Worm (Caenorhabditis elegans) whole organism, L1 larva: ENCODE data around the gene C03G5.14.

ENCODE experiments used
- C04F5.9 ChIP-seq: sonication (generic microtip); optimal IDR thresholded peaks from 2 replicates; lab custom pipeline; 2016; ENCODE audit warnings: missing genetic modification characterization, missing compliant biosample characterization
- Y116A8C.19 ChIP-seq: sonication (generic microtip); optimal IDR thresholded peaks from 2 replicates; lab custom pipeline; 2016; ENCODE audit warnings: missing compliant biosample characterization, missing genetic modification characterization, borderline replicate concordance
- aly-2 ChIP-seq: fragments of 150-350 bp; optimal IDR thresholded peaks from 2 replicates; lab custom pipeline; 2014; ENCODE audit warnings: missing biosample characterization, missing genetic modification characterization
- blmp-1 ChIP-seq: fragments of 150-350 bp; optimal IDR thresholded peaks from 2 replicates; lab custom pipeline; 2014; ENCODE audit warnings: missing biosample characterization, missing genetic modification characterization
- ceh-8 ChIP-seq: fragments of 200-800 bp; sonication (Bioruptor generic); optimal IDR thresholded peaks from 2 replicates; lab custom pipeline; 2018; ENCODE audit warnings: mild to moderate bottlenecking, missing genetic modification characterization, moderate library complexity, missing compliant biosample characterization
- ceh-82 ChIP-seq, 3 experiments: fragments of 150-350 bp in 1 of 3; sonication (generic microtip) in 2 of 3; optimal IDR thresholded peaks; 2 replicates each; lab custom pipeline; 2014 to 2017; ENCODE audit warnings: missing biosample characterization in 3 of 3, missing genetic modification characterization in 3 of 3
- ceh-88 ChIP-seq: fragments of 200-800 bp; sonication (Bioruptor generic); IDR thresholded peaks from 2 replicates; pipeline ENCODE4 v1.3.6; 2022; ENCODE audit warnings: missing genetic modification characterization, missing compliant biosample characterization
- ceh-90 ChIP-seq: sonication (generic microtip); optimal IDR thresholded peaks from 2 replicates; lab custom pipeline; 2016; ENCODE audit warnings: missing genetic modification characterization, missing compliant biosample characterization
- ces-1 ChIP-seq: fragments of 150-350 bp; optimal IDR thresholded peaks from 2 replicates; lab custom pipeline; 2014; ENCODE audit warnings: missing biosample characterization, missing genetic modification reagents, missing genetic modification characterization
- dpl-1 ChIP-seq, 3 experiments: fragments of 150-350 bp in 2 of 3; sonication (generic microtip) in 1 of 3; optimal IDR thresholded peaks; 2 replicates each; lab custom pipeline; 2014 to 2017; ENCODE audit warnings: missing biosample characterization in 3 of 3, missing genetic modification characterization in 3 of 3, missing genetic modification reagents in 3 of 3
- dsc-1 ChIP-seq: sonication (generic microtip); optimal IDR thresholded peaks from 2 replicates; lab custom pipeline; 2016; ENCODE audit warnings: mild to moderate bottlenecking, missing genetic modification characterization, missing compliant biosample characterization
- efl-1 ChIP-seq, 4 experiments: fragments of 150-350 bp; optimal IDR thresholded peaks in 3 of 4; peaks in 1 of 4; 1 replicate in 1 of 4; 2 replicates in 3 of 4; lab custom pipeline; 2014; ENCODE audit warnings: missing biosample characterization in 2 of 4, missing genetic modification characterization in 2 of 4, missing genetic modification reagents in 2 of 4
- egl-13 ChIP-seq: sonication (generic microtip); optimal IDR thresholded peaks from 2 replicates; lab custom pipeline; 2016; ENCODE audit warnings: missing genotype, missing genetic modification reagents, missing genetic modification characterization, missing compliant biosample characterization
- elt-2 ChIP-seq: sonication (generic microtip); optimal IDR thresholded peaks from 2 replicates; lab custom pipeline; 2016; ENCODE audit warnings: missing genetic modification characterization, mild to moderate bottlenecking, inconsistent platforms, missing compliant biosample characterization, missing genetic modification reagents
- elt-3 ChIP-seq, 6 experiments: fragments of 150-350 bp in 1 of 6; sonication (generic microtip); optimal IDR thresholded peaks; 2 replicates each; lab custom pipeline; 2017 to 2018; ENCODE audit warnings: missing biosample characterization in 6 of 6, missing genetic modification characterization in 6 of 6, inconsistent platforms in 1 of 6
- ets-5 ChIP-seq: fragments of 200-800 bp; sonication (Bioruptor generic); IDR thresholded peaks from 2 replicates; pipeline ENCODE4 v1.3.6; 2022; ENCODE audit warnings: missing genetic modification characterization, missing compliant biosample characterization
- fkh-4 ChIP-seq: sonication (generic microtip); optimal IDR thresholded peaks from 2 replicates; lab custom pipeline; 2016; ENCODE audit warnings: missing compliant biosample characterization, missing genetic modification characterization, borderline replicate concordance
- fkh-8 ChIP-seq: sonication (generic microtip); optimal IDR thresholded peaks from 2 replicates; lab custom pipeline; 2016; ENCODE audit warnings: mild to moderate bottlenecking, missing genetic modification characterization, missing compliant biosample characterization
- grh-1 ChIP-seq: fragments of 200-800 bp; sonication (Bioruptor generic); IDR thresholded peaks from 2 replicates; pipeline ENCODE4 v1.3.6; 2022; ENCODE audit warnings: missing genetic modification reagents, missing genetic modification characterization, missing compliant biosample characterization
- hpl-2 ChIP-seq: fragments of 150-350 bp; optimal IDR thresholded peaks from 2 replicates; lab custom pipeline; 2014; ENCODE audit warnings: missing biosample characterization, missing genetic modification reagents, missing genetic modification characterization
- irx-1 ChIP-seq: sonication (generic microtip); optimal IDR thresholded peaks from 2 replicates; lab custom pipeline; 2016; ENCODE audit warnings: missing genetic modification characterization, missing compliant biosample characterization
- isw-1 ChIP-seq: fragments of 200-800 bp; sonication (Bioruptor generic); IDR thresholded peaks from 2 replicates; pipeline ENCODE4 v1.3.6; 2022; ENCODE audit warnings: missing genetic modification characterization, missing compliant biosample characterization
- jun-1 ChIP-seq: fragments of 150-350 bp; optimal IDR thresholded peaks from 2 replicates; lab custom pipeline; 2014; ENCODE audit warnings: missing biosample characterization, missing genetic modification reagents, missing genetic modification characterization
- lin-14 ChIP-seq: fragments of 200-800 bp; sonication (Bioruptor generic); optimal IDR thresholded peaks from 2 replicates; lab custom pipeline; 2018; ENCODE audit warnings: mild to moderate bottlenecking, missing genetic modification characterization, moderate library complexity, missing compliant biosample characterization
- lir-3 ChIP-seq: sonication (generic microtip); optimal IDR thresholded peaks from 2 replicates; lab custom pipeline; 2016; ENCODE audit warnings: mild to moderate bottlenecking, missing genetic modification characterization, moderate library complexity, missing compliant biosample characterization; ENCODE audit not compliant: poor library complexity
- lsy-2 ChIP-seq, 2 experiments: fragments of 150-350 bp; optimal IDR thresholded peaks; 2 replicates each; lab custom pipeline; 2014; ENCODE audit warnings: missing biosample characterization in 2 of 2, missing genetic modification characterization in 2 of 2
- mab-9 ChIP-seq: fragments of 200-800 bp; sonication (Bioruptor generic); IDR thresholded peaks from 2 replicates; pipeline ENCODE4 v1.3.6; 2022; ENCODE audit warnings: missing genetic modification reagents, missing genetic modification characterization, missing compliant biosample characterization
- mdl-1 ChIP-seq, 2 experiments: fragments of 150-350 bp; optimal IDR thresholded peaks; 2 replicates each; lab custom pipeline; 2014 to 2017; ENCODE audit warnings: missing biosample characterization in 2 of 2, missing genetic modification characterization in 2 of 2, inconsistent platforms in 1 of 2
- mef-2 ChIP-seq: fragments of 150-350 bp; optimal IDR thresholded peaks from 2 replicates; lab custom pipeline; 2014; ENCODE audit warnings: missing biosample characterization, missing genetic modification characterization
- mep-1 ChIP-seq: fragments of 150-350 bp; optimal IDR thresholded peaks from 2 replicates; lab custom pipeline; 2014; ENCODE audit warnings: missing biosample characterization, missing genetic modification characterization
- nhr-11 ChIP-seq: fragments of 150-350 bp; optimal IDR thresholded peaks from 2 replicates; lab custom pipeline; 2014; ENCODE audit warnings: missing biosample characterization, missing genetic modification characterization
- nhr-19 ChIP-seq: fragments of 200-800 bp; sonication (Bioruptor generic); conservative IDR thresholded peaks from 2 replicates; pipeline ENCODE4 v1.3.6; 2022; ENCODE audit warnings: missing genetic modification characterization, missing compliant biosample characterization
- nhr-20 ChIP-seq: sonication (generic microtip); optimal IDR thresholded peaks from 2 replicates; lab custom pipeline; 2016; ENCODE audit warnings: mild to moderate bottlenecking, missing genetic modification characterization, missing compliant biosample characterization
- nhr-237 ChIP-seq: fragments of 150-350 bp; optimal IDR thresholded peaks from 2 replicates; lab custom pipeline; 2014; ENCODE audit warnings: missing biosample characterization, missing genetic modification characterization
- nhr-28 ChIP-seq: fragments of 150-350 bp; optimal IDR thresholded peaks from 2 replicates; lab custom pipeline; 2014; ENCODE audit warnings: missing biosample characterization, missing genetic modification characterization
- nhr-47 ChIP-seq: sonication (generic microtip); optimal IDR thresholded peaks from 2 replicates; lab custom pipeline; 2016; ENCODE audit warnings: mild to moderate bottlenecking, missing genetic modification characterization, moderate library complexity, missing compliant biosample characterization
- nhr-71 ChIP-seq: sonication (generic microtip); optimal IDR thresholded peaks from 2 replicates; lab custom pipeline; 2016; ENCODE audit warnings: mild to moderate bottlenecking, missing genetic modification characterization, moderate library complexity, missing compliant biosample characterization
- nhr-77 ChIP-seq: fragments of 150-350 bp; optimal IDR thresholded peaks from 2 replicates; lab custom pipeline; 2014; ENCODE audit warnings: missing biosample characterization, missing genetic modification characterization
- nhr-85 ChIP-seq: sonication (generic microtip); peaks from one replicate; lab custom pipeline; 2016; ENCODE audit warnings: missing genetic modification characterization, inconsistent platforms, missing compliant biosample characterization
- pag-3 ChIP-seq: sonication (generic microtip); optimal IDR thresholded peaks from 2 replicates; lab custom pipeline; 2017; ENCODE audit warnings: missing genetic modification characterization, mild to moderate bottlenecking, missing compliant biosample characterization, antibody characterized with exemption, borderline replicate concordance; ENCODE audit not compliant: insufficient read depth
- pax-3 ChIP-seq: fragments of 200-800 bp; sonication (Bioruptor generic); optimal IDR thresholded peaks from 2 replicates; lab custom pipeline; 2018; ENCODE audit warnings: mild to moderate bottlenecking, missing genetic modification characterization, moderate library complexity, missing compliant biosample characterization
- rnt-1 ChIP-seq: sonication (generic microtip); optimal IDR thresholded peaks from 2 replicates; lab custom pipeline; 2016; ENCODE audit warnings: mild to moderate bottlenecking, missing genetic modification characterization, moderate library complexity, missing compliant biosample characterization
- skn-1 ChIP-seq: fragments of 150-350 bp; optimal IDR thresholded peaks from 2 replicates; lab custom pipeline; 2014; ENCODE audit warnings: missing biosample characterization, missing genetic modification characterization
- snpc-4 ChIP-seq: fragments of 150-350 bp; optimal IDR thresholded peaks from 2 replicates; lab custom pipeline; 2014; ENCODE audit warnings: missing biosample characterization, missing genetic modification characterization
- snu-23 ChIP-seq: sonication (generic microtip); optimal IDR thresholded peaks from 2 replicates; lab custom pipeline; 2016; ENCODE audit warnings: missing genetic modification characterization, missing compliant biosample characterization
- unc-130 ChIP-seq: fragments of 150-350 bp; optimal IDR thresholded peaks from 2 replicates; lab custom pipeline; 2017; ENCODE audit warnings: missing biosample characterization, missing genetic modification characterization, inconsistent platforms
- zip-4 ChIP-seq: fragments of 200-800 bp; sonication (Bioruptor generic); optimal IDR thresholded peaks from 2 replicates; lab custom pipeline; 2018; ENCODE audit warnings: mild to moderate bottlenecking, missing genetic modification characterization, moderate library complexity, missing compliant biosample characterization

C03G5.14 gene

DNA sequence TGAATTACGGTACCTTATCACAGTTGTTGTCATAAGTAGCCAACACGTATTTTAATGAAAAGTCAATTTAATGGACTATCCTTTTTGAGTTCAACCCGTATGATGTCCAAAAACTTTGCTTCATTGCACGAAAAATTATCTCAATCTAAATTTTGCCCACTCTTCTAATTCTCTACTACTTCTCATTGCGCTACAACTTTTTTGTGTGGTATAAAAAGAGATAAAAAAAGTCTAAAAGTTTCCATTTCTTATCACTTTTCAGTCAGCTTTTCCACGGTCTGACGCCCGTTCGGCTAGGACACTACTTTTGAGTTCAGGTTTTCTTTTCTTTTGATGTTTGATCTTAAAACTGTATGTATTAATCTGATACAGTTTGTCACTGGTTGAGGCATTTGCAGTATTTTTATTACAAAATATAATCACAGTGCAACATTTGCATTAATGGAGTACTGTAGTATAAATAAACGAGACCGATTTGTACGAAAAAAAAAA, 46.2 kb downstream of the C03G5.14 start:
- TF ChIP-seq efl-1 (optimal IDR thresholded peaks at IDR 0.05; lab: Kevin White, UChicago) (no peak), efl-1 (GFP tag; optimal IDR thresholded peaks at IDR 0.05 in 1 of 2; lab: Kevin White, UChicago) (peak in 1 of 2 experiments; percentile 55), Y116A8C.19 (tag; lab: Kevin White, UChicago) (no peak)

DNA sequence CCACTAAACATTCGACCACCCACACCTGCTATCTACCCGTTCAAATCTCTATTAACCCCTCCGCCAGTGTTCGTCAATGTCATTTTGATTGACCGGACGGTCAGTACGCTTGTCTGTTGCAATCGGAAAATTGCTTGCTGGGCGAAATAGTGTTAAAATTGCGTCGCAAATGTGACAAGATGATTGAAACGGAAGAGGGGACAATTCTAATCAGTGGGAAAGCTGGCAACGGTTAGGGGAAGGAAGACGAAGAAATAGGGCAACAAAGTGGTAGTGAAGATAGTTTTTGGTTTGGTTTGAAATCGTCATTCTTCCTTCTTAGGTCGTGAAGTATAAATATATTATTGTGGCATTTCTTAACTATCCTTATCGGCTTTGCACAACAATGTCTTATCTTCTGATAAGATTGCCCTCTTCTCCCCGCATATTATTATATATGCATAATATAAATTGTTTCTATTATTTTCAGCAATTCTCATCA, 46.7 kb downstream of the C03G5.14 start:
- TF ChIP-seq nhr-237: no peak
- peak; percentile 86 for TF ChIP-seq elt-2 (tag; lab: Kevin White, UChicago)
- no peak for TF ChIP-seq aly-2 (tag; lab: Kevin White, UChicago)
- TF ChIP-seq isw-1: no peak
- TF ChIP-seq irx-1 (tag; lab: Kevin White, UChicago): no peak
- no peak for TF ChIP-seq lir-3
- peak; percentile 30 for TF ChIP-seq blmp-1 (tag; lab: Kevin White, UChicago)
- no peak for TF ChIP-seq mep-1 (tag; lab: Kevin White, UChicago)
- no peak for TF ChIP-seq grh-1 (GFP tag; lab: Robert Waterston, UW)
- TF ChIP-seq ces-1 (GFP tag; lab: Kevin White, UChicago): no peak
- TF ChIP-seq efl-1 (optimal IDR thresholded peaks at IDR 0.05; lab: Kevin White, UChicago): no peak
- TF ChIP-seq efl-1 (GFP tag; optimal IDR thresholded peaks at IDR 0.05 in 1 of 2; lab: Kevin White, UChicago): peak in 1 of 2 experiments; percentile 4
- TF ChIP-seq nhr-28 (tag; lab: Kevin White, UChicago): no peak
- TF ChIP-seq nhr-20 (tag; lab: Kevin White, UChicago): no peak

ce11 chrX:8569159-8569558, 47.4 kb downstream of the C03G5.14 start:
- no peak for TF ChIP-seq elt-3 (tag; optimal IDR thresholded peaks at IDR 0.05; lab: Kevin White, UChicago)
- TF ChIP-seq skn-1 (tag; lab: Kevin White, UChicago): no peak
- TF ChIP-seq nhr-77 (tag; lab: Kevin White, UChicago): no peak
- no peak for TF ChIP-seq ces-1 (GFP tag; lab: Kevin White, UChicago)
- TF ChIP-seq nhr-47 (tag; lab: Kevin White, UChicago): peak; percentile 5
- TF ChIP-seq ceh-88 (GFP tag; lab: Robert Waterston, UW): no peak
- TF ChIP-seq hpl-2 (GFP tag; lab: Kevin White, UChicago): no peak
- no peak for TF ChIP-seq jun-1 (tag; lab: Kevin White, UChicago)
- TF ChIP-seq blmp-1 (tag; lab: Kevin White, UChicago): peak; percentile 10
- TF ChIP-seq zip-4 (GFP tag; lab: Kevin White, UChicago): no peak
- TF ChIP-seq unc-130 (tag; lab: Kevin White, UChicago): no peak
- TF ChIP-seq ets-5: no peak
- TF ChIP-seq nhr-71 (tag; lab: Kevin White, UChicago): peak; percentile 19
- peak; percentile 5 for TF ChIP-seq dsc-1
- no peak for TF ChIP-seq egl-13 (tag; lab: Kevin White, UChicago)
- TF ChIP-seq efl-1 (optimal IDR thresholded peaks at IDR 0.05; lab: Kevin White, UChicago): no peak
- peak in 1 of 2 experiments; percentile 88 for TF ChIP-seq efl-1 (GFP tag; optimal IDR thresholded peaks at IDR 0.05 in 1 of 2; lab: Kevin White, UChicago)
- peak; percentile 14 for TF ChIP-seq snu-23
- no peak for TF ChIP-seq nhr-11 (tag; lab: Kevin White, UChicago)
- TF ChIP-seq pag-3 (tag; lab: Kevin White, UChicago): no peak
- TF ChIP-seq snpc-4 (tag; lab: Kevin White, UChicago): no peak
- no peak for TF ChIP-seq dpl-1 (GFP tag; optimal IDR thresholded peaks at IDR 0.05; lab: Kevin White, UChicago)
- peak; percentile 59 for TF ChIP-seq lin-14 (GFP tag; lab: Kevin White, UChicago)
- no peak for TF ChIP-seq nhr-237
- TF ChIP-seq fkh-4 (tag; lab: Kevin White, UChicago): no peak
- TF ChIP-seq nhr-85 (tag; lab: Kevin White, UChicago): no peak
- TF ChIP-seq rnt-1: peak; percentile 43
- TF ChIP-seq aly-2 (tag; lab: Kevin White, UChicago): no peak
- TF ChIP-seq nhr-19: no peak
- no peak for TF ChIP-seq ceh-8
- no peak for TF ChIP-seq C04F5.9 (tag; lab: Kevin White, UChicago)
- TF ChIP-seq mef-2 (tag; lab: Kevin White, UChicago): no peak
- no peak for TF ChIP-seq fkh-8
- no peak for TF ChIP-seq ceh-90 (tag; lab: Kevin White, UChicago)
- TF ChIP-seq mdl-1 (tag; optimal IDR thresholded peaks at IDR 0.05; lab: Kevin White, UChicago): no peak
- no peak for TF ChIP-seq pax-3 (tag; lab: Kevin White, UChicago)
- TF ChIP-seq mab-9 (GFP tag; lab: Robert Waterston, UW): no peak
- no peak for TF ChIP-seq ceh-82 (tag; optimal IDR thresholded peaks at IDR 0.05; lab: Kevin White, UChicago)
- TF ChIP-seq lsy-2 (tag; optimal IDR thresholded peaks at IDR 0.05; lab: Kevin White, UChicago): no peak
